Fruit fly (Drosophila melanogaster) whole organism, embryonic: ENCODE measurements around the gene Cisd2.

Source experiments
- Atf3 ChIP-seq: fragments of 200-800 bp; sonication (Bioruptor generic); optimal IDR thresholded peaks from 3 replicates; lab custom pipeline; 2016; ENCODE audit warnings: missing biosample characterization, missing genetic modification characterization
- Bgb ChIP-seq: fragments of 200-800 bp; sonication (Bioruptor generic); IDR thresholded peaks from 2 replicates; pipeline ENCODE4 v1.3.6; 2022; ENCODE audit warnings: missing biosample characterization, missing genetic modification characterization; ENCODE audit not compliant: partially characterized antibody
- BtbVII ChIP-seq: fragments of 200-800 bp; sonication (Bioruptor generic); optimal IDR thresholded peaks from 3 replicates; lab custom pipeline; 2017; ENCODE audit warnings: missing biosample characterization, mild to moderate bottlenecking, missing genetic modification characterization
- CG10431 ChIP-seq: fragments of 200-800 bp; sonication (Bioruptor generic); optimal IDR thresholded peaks from 3 replicates; lab custom pipeline; 2018; ENCODE audit warnings: missing biosample characterization, mild to moderate bottlenecking, missing genetic modification characterization
- CG11560 ChIP-seq: fragments of 200-800 bp; sonication (Bioruptor generic); IDR thresholded peaks from 3 replicates; pipeline ENCODE4 v1.3.6; 2022; ENCODE audit warnings: missing biosample characterization, missing genetic modification characterization
- CG12071 ChIP-seq: fragments of 200-800 bp; sonication (Bioruptor generic); optimal IDR thresholded peaks from 3 replicates; lab custom pipeline; 2018; ENCODE audit warnings: missing biosample characterization, mild to moderate bottlenecking, missing genetic modification characterization
- CG14667 ChIP-seq: fragments of 200-800 bp; sonication (Bioruptor generic); IDR thresholded peaks from 2 replicates; pipeline ENCODE4 v1.3.6; 2022; ENCODE audit warnings: missing biosample characterization, missing genetic modification characterization
- CG15479 ChIP-seq: fragments of 200-800 bp; sonication (Bioruptor generic); optimal IDR thresholded peaks from 3 replicates; lab custom pipeline; 2019; ENCODE audit warnings: missing biosample characterization, mild to moderate bottlenecking, missing genetic modification characterization, moderate library complexity
- CG1603 ChIP-seq: fragments of 200-800 bp; sonication (Bioruptor generic); optimal IDR thresholded peaks from 2 replicates; lab custom pipeline; 2019; ENCODE audit warnings: missing biosample characterization, mild to moderate bottlenecking, missing genetic modification characterization, moderate library complexity
- CG17328 ChIP-seq: fragments of 200-800 bp; sonication (Bioruptor generic); IDR thresholded peaks from 2 replicates; pipeline ENCODE4 v1.3.6; 2022; ENCODE audit warnings: missing biosample characterization, missing genetic modification characterization
- CG17612 ChIP-seq: fragments of 200-800 bp; sonication (Bioruptor generic); IDR thresholded peaks from 2 replicates; pipeline ENCODE4 v1.3.6; 2022; ENCODE audit warnings: missing biosample characterization, missing genetic modification characterization
- CG2129 ChIP-seq: fragments of 200-800 bp; sonication (Bioruptor generic); IDR thresholded peaks from 2 replicates; pipeline ENCODE4 v1.3.6; 2022; ENCODE audit warnings: missing biosample characterization, missing genetic modification characterization; ENCODE audit not compliant: partially characterized antibody
- CG2712 ChIP-seq: fragments of 200-800 bp; optimal IDR thresholded peaks from 3 replicates; lab custom pipeline; 2019; ENCODE audit warnings: missing biosample characterization, mild to moderate bottlenecking, missing genetic modification characterization, moderate library complexity
- CG31365 ChIP-seq: fragments of 200-800 bp; sonication (Bioruptor generic); optimal IDR thresholded peaks from 2 replicates; lab custom pipeline; 2018; ENCODE audit warnings: missing biosample characterization, mild to moderate bottlenecking, missing genetic modification characterization
- CG33213 ChIP-seq: fragments of 200-800 bp; sonication (Bioruptor generic); optimal IDR thresholded peaks from 3 replicates; lab custom pipeline; 2016; ENCODE audit warnings: missing biosample characterization, missing genetic modification characterization
- CG34224 ChIP-seq: fragments of 200-800 bp; sonication (Bioruptor generic); IDR thresholded peaks from 3 replicates; pipeline ENCODE4 v1.3.6; 2022; ENCODE audit warnings: missing biosample characterization, missing genetic modification characterization; ENCODE audit not compliant: partially characterized antibody
- CG3995 ChIP-seq: fragments of 200-800 bp; sonication (Bioruptor generic); optimal IDR thresholded peaks from 3 replicates; lab custom pipeline; 2016; ENCODE audit warnings: missing biosample characterization, missing genetic modification characterization
- CG4617 ChIP-seq: fragments of 200-800 bp; sonication (Bioruptor generic); optimal IDR thresholded peaks from 3 replicates; lab custom pipeline; 2016; ENCODE audit warnings: missing biosample characterization, missing genetic modification characterization, borderline replicate concordance
- CG6175 ChIP-seq: fragments of 200-800 bp; sonication (Bioruptor generic); IDR thresholded peaks from 3 replicates; pipeline ENCODE4 v1.3.6; 2022; ENCODE audit warnings: missing biosample characterization, missing genetic modification characterization
- CG7839 ChIP-seq: fragments of 200-800 bp; sonication (Bioruptor generic); optimal IDR thresholded peaks from 3 replicates; lab custom pipeline; 2018; ENCODE audit warnings: missing biosample characterization, mild to moderate bottlenecking, missing genetic modification characterization, moderate library complexity
- CG8290 ChIP-seq, 3 experiments: fragments of 200-800 bp; sonication (Bioruptor generic); optimal IDR thresholded peaks; 2 replicates each; lab custom pipeline; 2016 to 2019; ENCODE audit warnings: missing biosample characterization in 3 of 3, missing genetic modification characterization in 3 of 3, mild to moderate bottlenecking in 2 of 3, moderate library complexity in 1 of 3
- Chrac-16 ChIP-seq: fragments of 200-800 bp; sonication (Bioruptor generic); optimal IDR thresholded peaks from 3 replicates; lab custom pipeline; 2016; ENCODE audit warnings: missing biosample characterization, missing genetic modification characterization
- Doc2 ChIP-seq: fragments of 200-800 bp; sonication (Bioruptor generic); IDR thresholded peaks from 2 replicates; pipeline ENCODE4 v1.3.6; 2022; ENCODE audit warnings: missing biosample characterization, missing genetic modification characterization
- E2f1 ChIP-seq: fragments of 200-800 bp; sonication (Bioruptor generic); IDR thresholded peaks from 2 replicates; pipeline ENCODE4 v1.3.6; 2022; ENCODE audit warnings: missing biosample characterization, missing genetic modification characterization
- Fer2 ChIP-seq: fragments of 200-800 bp; sonication (Bioruptor generic); optimal IDR thresholded peaks from 2 replicates; lab custom pipeline; 2018; ENCODE audit warnings: missing biosample characterization, mild to moderate bottlenecking, missing genetic modification characterization, moderate library complexity
- H15 ChIP-seq: fragments of 200-800 bp; sonication (Bioruptor generic); IDR thresholded peaks from 3 replicates; pipeline ENCODE4 v1.3.6; 2022; ENCODE audit warnings: missing biosample characterization, missing genetic modification characterization
- Mes4 ChIP-seq: fragments of 200-800 bp; sonication (Bioruptor generic); optimal IDR thresholded peaks from 2 replicates; lab custom pipeline; 2016; ENCODE audit warnings: missing biosample characterization, missing genetic modification characterization
- NFAT ChIP-seq: fragments of 200-800 bp; sonication (Bioruptor generic); IDR thresholded peaks from 2 replicates; pipeline ENCODE4 v1.3.6; 2022; ENCODE audit warnings: missing biosample characterization, missing genetic modification characterization
- NfI ChIP-seq: fragments of 200-800 bp; sonication (Bioruptor generic); optimal IDR thresholded peaks from 3 replicates; lab custom pipeline; 2018; ENCODE audit warnings: missing biosample characterization, mild to moderate bottlenecking, missing genetic modification characterization, moderate library complexity
- Oaz ChIP-seq: fragments of 200-800 bp; sonication (Bioruptor generic); IDR thresholded peaks from 2 replicates; pipeline ENCODE4 v1.3.6; 2022; ENCODE audit warnings: missing biosample characterization, missing genetic modification characterization
- PHDP ChIP-seq: fragments of 200-800 bp; sonication (Bioruptor generic); optimal IDR thresholded peaks from 3 replicates; lab custom pipeline; 2018; ENCODE audit warnings: missing biosample characterization, mild to moderate bottlenecking, missing genetic modification characterization, moderate library complexity
- Rfx ChIP-seq: fragments of 200-800 bp; sonication (Bioruptor generic); IDR thresholded peaks from 2 replicates; pipeline ENCODE4 v1.3.6; 2022; ENCODE audit warnings: missing biosample characterization, missing genetic modification characterization
- Scr ChIP-seq: fragments of 200-800 bp; sonication (Bioruptor generic); IDR thresholded peaks from 2 replicates; pipeline ENCODE4 v1.3.6; 2022; ENCODE audit warnings: missing biosample characterization, missing genetic modification characterization; ENCODE audit not compliant: partially characterized antibody
- Spps ChIP-seq: fragments of 200-800 bp; sonication (Bioruptor generic); optimal IDR thresholded peaks from 2 replicates; lab custom pipeline; 2018; ENCODE audit warnings: missing biosample characterization, mild to moderate bottlenecking, missing genetic modification characterization
- ab ChIP-seq: fragments of 200-800 bp; sonication (Bioruptor generic); optimal IDR thresholded peaks from 2 replicates; lab custom pipeline; 2016; ENCODE audit warnings: missing biosample characterization, missing genetic modification characterization
- crol ChIP-seq: fragments of 200-800 bp; sonication (Bioruptor generic); IDR thresholded peaks from 2 replicates; pipeline ENCODE4 v1.3.6; 2022; ENCODE audit warnings: missing biosample characterization, missing genetic modification characterization
- da ChIP-seq: fragments of 200-800 bp; sonication (Bioruptor generic); optimal IDR thresholded peaks from 2 replicates; lab custom pipeline; 2016; ENCODE audit warnings: missing biosample characterization, missing genetic modification characterization
- dysf ChIP-seq: fragments of 200-800 bp; sonication (Bioruptor generic); IDR thresholded peaks from 3 replicates; pipeline ENCODE4 v1.3.6; 2022; ENCODE audit warnings: missing biosample characterization, missing genetic modification characterization
- eyg ChIP-seq: fragments of 200-800 bp; sonication (Bioruptor generic); optimal IDR thresholded peaks from 3 replicates; lab custom pipeline; 2016; ENCODE audit warnings: missing biosample characterization, missing genetic modification characterization
- grau ChIP-seq: fragments of 200-800 bp; optimal IDR thresholded peaks from 3 replicates; lab custom pipeline; 2019; ENCODE audit warnings: missing biosample characterization, mild to moderate bottlenecking, missing genetic modification characterization, moderate library complexity
- ind ChIP-seq: fragments of 200-800 bp; sonication (Bioruptor generic); optimal IDR thresholded peaks from 3 replicates; lab custom pipeline; 2016; ENCODE audit warnings: missing biosample characterization, missing genetic modification characterization
- ken ChIP-seq: fragments of 200-800 bp; sonication (Bioruptor generic); IDR thresholded peaks from 3 replicates; pipeline ENCODE4 v1.3.6; 2022; ENCODE audit warnings: missing biosample characterization, missing genetic modification characterization
- lbe ChIP-seq: fragments of 200-800 bp; sonication (Bioruptor generic); optimal IDR thresholded peaks from 2 replicates; lab custom pipeline; 2016; ENCODE audit warnings: missing biosample characterization, mild to moderate bottlenecking, missing genetic modification characterization
- onecut ChIP-seq: fragments of 200-800 bp; sonication (Bioruptor generic); IDR thresholded peaks from 2 replicates; pipeline ENCODE4 v1.3.6; 2022; ENCODE audit warnings: missing biosample characterization, missing genetic modification characterization
- p53 ChIP-seq: fragments of 200-800 bp; sonication (Bioruptor generic); optimal IDR thresholded peaks from 2 replicates; lab custom pipeline; 2016; ENCODE audit warnings: missing biosample characterization, missing genetic modification characterization
- pfk ChIP-seq: fragments of 200-800 bp; sonication (Bioruptor generic); optimal IDR thresholded peaks from 2 replicates; lab custom pipeline; 2018; ENCODE audit warnings: missing biosample characterization, mild to moderate bottlenecking, missing genetic modification characterization, moderate library complexity
- shn ChIP-seq: fragments of 200-800 bp; sonication (Bioruptor generic); optimal IDR thresholded peaks from 3 replicates; lab custom pipeline; 2016; ENCODE audit warnings: missing biosample characterization, missing genetic modification characterization
- sna ChIP-seq: fragments of 200-800 bp; sonication (Bioruptor generic); IDR thresholded peaks from 2 replicates; pipeline ENCODE4 v1.3.6; 2022; ENCODE audit warnings: missing biosample characterization, missing genetic modification characterization; ENCODE audit not compliant: partially characterized antibody
- sob ChIP-seq: fragments of 200-800 bp; sonication (Bioruptor generic); IDR thresholded peaks from 2 replicates; pipeline ENCODE4 v1.3.6; 2022; ENCODE audit warnings: missing biosample characterization, missing genetic modification characterization
- sqz ChIP-seq: fragments of 200-800 bp; sonication (Bioruptor generic); optimal IDR thresholded peaks from 3 replicates; lab custom pipeline; 2018; ENCODE audit warnings: missing biosample characterization, mild to moderate bottlenecking, missing genetic modification characterization
- tgo ChIP-seq: fragments of 200-800 bp; sonication (Bioruptor generic); IDR thresholded peaks from 3 replicates; pipeline ENCODE4 v1.3.6; 2022; ENCODE audit warnings: missing biosample characterization, missing genetic modification characterization

Gene Cisd2

dm6 chr3R:29251418-29251817 lies 28.2 kb upstream of the Cisd2 start:
- peak; percentile 40 for TF ChIP-seq CG1603 (tag; lab: Kevin White, UChicago)
- TF ChIP-seq CG7839 (tag; lab: Kevin White, UChicago): peak; percentile 24
- TF ChIP-seq ind (GFP tag; lab: Kevin White, UChicago): no peak
- peak; percentile 51 for TF ChIP-seq CG2712 (tag; lab: Kevin White, UChicago)
- no peak for TF ChIP-seq CG15479 (GFP tag; lab: Kevin White, UChicago)
- peak; percentile 18 for TF ChIP-seq CG8290 (GFP tag; optimal IDR thresholded peaks at IDR 0.05; lab: Kevin White, UChicago)
- no peak for TF ChIP-seq CG8290 (tag; optimal IDR thresholded peaks at IDR 0.05; lab: Kevin White, UChicago)
- TF ChIP-seq eyg (GFP tag; lab: Kevin White, UChicago): no peak
- no peak for TF ChIP-seq Atf3 (GFP tag; lab: Kevin White, UChicago)
- no peak for TF ChIP-seq BtbVII (GFP tag; lab: Kevin White, UChicago)
- TF ChIP-seq CG10431: no peak
- no peak for TF ChIP-seq tgo (GFP tag; lab: Robert Waterston, UW)
- TF ChIP-seq H15 (GFP tag; lab: Robert Waterston, UW): peak; percentile 47; the same call in 1 of the 3 replicates
- TF ChIP-seq lbe (GFP tag; lab: Kevin White, UChicago): peak; percentile 11
- no peak for TF ChIP-seq CG14667
- TF ChIP-seq CG4617: no peak
- no peak for TF ChIP-seq grau (tag; lab: Kevin White, UChicago)
- TF ChIP-seq Spps (tag; lab: Kevin White, UChicago): no peak
- no peak for TF ChIP-seq CG17612 (GFP tag; lab: Robert Waterston, UW)
- TF ChIP-seq NFAT (GFP tag; lab: Robert Waterston, UW): no peak; the same call in 1 of the 2 replicates
- TF ChIP-seq Bgb (GFP tag; lab: Robert Waterston, UW): peak; percentile 72
- no peak for TF ChIP-seq CG6175 (GFP tag; lab: Robert Waterston, UW)
- no peak for TF ChIP-seq PHDP
- no peak for TF ChIP-seq crol (GFP tag; lab: Robert Waterston, UW)
- no peak for TF ChIP-seq ken (GFP tag; lab: Robert Waterston, UW)
- TF ChIP-seq CG33213: peak; percentile 12
- TF ChIP-seq onecut (GFP tag; lab: Robert Waterston, UW): peak; percentile 38; the same call in 1 of the 2 replicates
- TF ChIP-seq CG17328 (GFP tag; lab: Robert Waterston, UW): peak; percentile 52
- no peak for TF ChIP-seq da (GFP tag; lab: Kevin White, UChicago)
- TF ChIP-seq NfI (GFP tag; lab: Kevin White, UChicago): no peak
- no peak for TF ChIP-seq Doc2 (GFP tag; lab: Robert Waterston, UW)
- peak; percentile 90 for TF ChIP-seq sna (GFP tag; lab: Robert Waterston, UW)
- no peak for TF ChIP-seq CG11560 (tag; lab: Robert Waterston, UW)
- no peak for TF ChIP-seq CG31365
- TF ChIP-seq shn (GFP tag; lab: Kevin White, UChicago): no peak
- no peak for TF ChIP-seq ab (GFP tag; lab: Kevin White, UChicago)
- no peak for TF ChIP-seq CG12071 (GFP tag; lab: Kevin White, UChicago)
- TF ChIP-seq Oaz (GFP tag; lab: Robert Waterston, UW): 0 out of 2 replicates have a peak, but pooled peaks have one; percentile 39
- peak; percentile 79 for TF ChIP-seq CG2129
- TF ChIP-seq Rfx: peak; percentile 49
- peak; percentile 87 for TF ChIP-seq CG34224
- TF ChIP-seq sqz: peak; percentile 92
- TF ChIP-seq Fer2 (tag; lab: Kevin White, UChicago): no peak
- peak; percentile 81 for TF ChIP-seq Scr (GFP tag; lab: Robert Waterston, UW)
- TF ChIP-seq Mes4 (GFP tag; lab: Kevin White, UChicago): peak; percentile 22
- peak; percentile 31; the same call in 1 of the 3 replicates for TF ChIP-seq dysf (GFP tag; lab: Robert Waterston, UW)
- TF ChIP-seq CG3995 (GFP tag; lab: Kevin White, UChicago): no peak
- peak; percentile 13 for TF ChIP-seq Chrac-16
- TF ChIP-seq pfk (GFP tag; lab: Kevin White, UChicago): no peak
- TF ChIP-seq p53: no peak
- no peak for TF ChIP-seq E2f1 (GFP tag; lab: Robert Waterston, UW)
- TF ChIP-seq sob (GFP tag; lab: Robert Waterston, UW): peak; percentile 58
